Fruit fly (Drosophila melanogaster): ENCODE measurements around the gene Top2.

dm6 chr2L:19469751-19470150 is 16.5 kb upstream of the Top2 start:
- no peak for TF ChIP-seq Rel (GFP tag; optimal IDR thresholded peaks at IDR 0.05)
- no peak for TF ChIP-seq Rel (tag; optimal IDR thresholded peaks at IDR 0.05)
- no peak for TF ChIP-seq lola (GFP tag; optimal IDR thresholded peaks at IDR 0.05)
- TF ChIP-seq Hr78 (GFP tag; optimal IDR thresholded peaks at IDR 0.05), result no peak
- TF ChIP-seq br (GFP tag; optimal IDR thresholded peaks at IDR 0.05), result no peak
- no peak for TF ChIP-seq ey (GFP tag; optimal IDR thresholded peaks at IDR 0.05)
- no peak for TF ChIP-seq h (GFP tag; optimal IDR thresholded peaks at IDR 0.05)
- no peak for TF ChIP-seq pan (optimal IDR thresholded peaks at IDR 0.05)
- no peak for TF ChIP-seq fru (GFP tag; optimal IDR thresholded peaks at IDR 0.05)
- no peak for TF ChIP-seq Dfd (GFP tag; optimal IDR thresholded peaks at IDR 0.05)
- TF ChIP-seq Abd-B (GFP tag; optimal IDR thresholded peaks at IDR 0.05), result no peak
- no peak for TF ChIP-seq Myc (optimal IDR thresholded peaks at IDR 0.05)
- TF ChIP-seq Dif (GFP tag; optimal IDR thresholded peaks at IDR 0.05; ENCODE audit: partially characterized antibody), result no peak
- TF ChIP-seq Jra (GFP tag; optimal IDR thresholded peaks at IDR 0.05), result no peak
- no peak for TF ChIP-seq usp (GFP tag; optimal IDR thresholded peaks at IDR 0.05)

All from whole organism, wandering third instar larva.